Fruit fly (Drosophila melanogaster): ENCODE data around the gene CG42752.

Gene CG42752

DNA sequence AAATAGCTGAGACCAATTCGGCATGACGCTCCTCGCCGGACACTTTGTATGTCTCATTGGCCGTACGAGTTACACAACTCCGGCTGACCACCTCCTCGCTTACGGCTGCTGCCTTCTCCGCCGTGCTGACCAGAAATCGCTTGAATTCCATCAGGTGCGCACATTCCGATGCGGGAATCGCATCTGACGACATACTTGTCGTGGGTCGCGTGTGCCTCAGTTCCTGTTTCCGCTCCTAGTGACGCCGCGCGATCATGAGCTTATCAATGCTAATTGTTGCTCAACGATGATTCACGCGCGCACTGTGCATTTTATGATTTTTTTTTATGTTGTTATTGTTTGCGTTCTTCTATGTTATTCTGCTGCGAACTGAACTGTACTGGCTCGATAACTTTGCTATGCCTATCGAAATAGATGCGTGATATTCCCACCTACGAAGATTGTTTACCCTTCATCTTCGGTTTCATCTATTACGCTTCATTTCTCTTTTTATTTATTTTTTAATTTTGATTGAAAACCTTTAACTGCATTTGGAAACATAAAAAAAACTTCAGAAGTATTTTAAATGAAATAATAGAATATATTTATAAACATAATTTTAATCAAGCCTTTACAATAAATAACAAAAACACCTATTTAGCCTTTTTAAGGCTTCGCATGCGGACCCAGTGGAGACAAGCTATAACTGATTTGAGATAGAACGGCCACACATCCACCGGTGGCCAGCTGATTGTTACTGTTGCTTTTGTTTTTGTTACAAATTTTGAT, 37.0 kb downstream of the CG42752 start, which contains the start of the genes CG10376 and CG10343 (continued):
- TF ChIP-seq CG10147 (GFP tag; optimal IDR thresholded peaks at IDR 0.05): peak; percentile 90
- TF ChIP-seq CG15479 (GFP tag; optimal IDR thresholded peaks at IDR 0.05): no peak
- TF ChIP-seq bowl (GFP tag; IDR thresholded peaks at IDR 0.05): peak; percentile 59; the same call in 1 of the 2 replicates
- TF ChIP-seq CG4424 (GFP tag; optimal IDR thresholded peaks at IDR 0.05): peak; percentile 86
- TF ChIP-seq lab (GFP tag; optimal IDR thresholded peaks at IDR 0.05): peak; percentile 84
- TF ChIP-seq Spps (tag; optimal IDR thresholded peaks at IDR 0.05): peak; percentile 72
- TF ChIP-seq ham (GFP tag; IDR thresholded peaks at IDR 0.05): no peak
- TF ChIP-seq CG1529 (GFP tag; optimal IDR thresholded peaks at IDR 0.05): peak; percentile 62
- peak; percentile 66 for TF ChIP-seq cas (GFP tag; IDR thresholded peaks at IDR 0.05)
- no peak for TF ChIP-seq Hr78 (GFP tag; optimal IDR thresholded peaks at IDR 0.05)
- TF ChIP-seq zen (tag; optimal IDR thresholded peaks at IDR 0.05): peak; percentile 90
- TF ChIP-seq CG7987 (GFP tag; optimal IDR thresholded peaks at IDR 0.05): peak; percentile 58
- peak; percentile 34 for TF ChIP-seq Atf-2 (GFP tag; optimal IDR thresholded peaks at IDR 0.05)
- peak; percentile 35 for TF ChIP-seq Ets97D (GFP tag; optimal IDR thresholded peaks at IDR 0.05)
- peak; percentile 21 for TF ChIP-seq dm (GFP tag; optimal IDR thresholded peaks at IDR 0.05)
- TF ChIP-seq zf30C (GFP tag; optimal IDR thresholded peaks at IDR 0.05): no peak
- peak; percentile 67 for TF ChIP-seq Lhr (GFP tag; optimal IDR thresholded peaks at IDR 0.05)
- TF ChIP-seq Fer3 (tag; optimal IDR thresholded peaks at IDR 0.05): peak; percentile 87
- peak; percentile 94 for TF ChIP-seq CG12659 (GFP tag; optimal IDR thresholded peaks at IDR 0.05)
- no peak for TF ChIP-seq CG34224 (GFP tag; IDR thresholded peaks at IDR 0.05; ENCODE audit: partially characterized antibody)
- no peak for TF ChIP-seq br (optimal IDR thresholded peaks at IDR 0.05)
- TF ChIP-seq CG7271 (tag; optimal IDR thresholded peaks at IDR 0.05): peak; percentile 66
- TF ChIP-seq CG10543 (GFP tag; optimal IDR thresholded peaks at IDR 0.05): peak; percentile 92
- peak; percentile 94 for TF ChIP-seq CG30403 (GFP tag; optimal IDR thresholded peaks at IDR 0.05)
- peak; percentile 82 for TF ChIP-seq CG1233 (GFP tag; optimal IDR thresholded peaks at IDR 0.05)
- no peak for TF ChIP-seq CG12071 (GFP tag; optimal IDR thresholded peaks at IDR 0.05)
- TF ChIP-seq Sry-β (GFP tag; optimal IDR thresholded peaks at IDR 0.05): peak; percentile 74
- TF ChIP-seq GATAe (GFP tag; conservative IDR thresholded peaks at IDR 0.05): peak; percentile 63
- peak; percentile 15 for TF ChIP-seq Kr (GFP tag; optimal IDR thresholded peaks at IDR 0.05)
- peak; percentile 70; the same call in 1 of the 3 replicates for TF ChIP-seq CG11695 (GFP tag; IDR thresholded peaks at IDR 0.05)
- peak; percentile 39 for TF ChIP-seq slp2 (GFP tag; optimal IDR thresholded peaks at IDR 0.05)
- peak; percentile 68 for TF ChIP-seq exex (tag; optimal IDR thresholded peaks at IDR 0.05)

- no peak for TF ChIP-seq Lhr (GFP tag; optimal IDR thresholded peaks at IDR 0.05)
- TF ChIP-seq CG10959 (GFP tag; IDR thresholded peaks at IDR 0.05): no peak
- peak; percentile 24 for TF ChIP-seq stwl (tag; optimal IDR thresholded peaks at IDR 0.05)
- TF ChIP-seq pzg (GFP tag; optimal IDR thresholded peaks at IDR 0.05): peak; percentile 49
- peak; percentile 22 for TF ChIP-seq Med (GFP tag)
- peak in 1 of 2 experiments; percentile 74 for TF ChIP-seq crp (GFP tag; optimal IDR thresholded peaks at IDR 0.05)
- peak; percentile 34 for TF ChIP-seq CG4617 (GFP tag; optimal IDR thresholded peaks at IDR 0.05; ENCODE audit: borderline replicate concordance)
- TF ChIP-seq Aef1 (GFP tag; IDR thresholded peaks at IDR 0.05): no peak
- TF ChIP-seq MBD-R2 (GFP tag; IDR thresholded peaks at IDR 0.05): peak; percentile 73
- peak; percentile 7 for TF ChIP-seq grau (tag; optimal IDR thresholded peaks at IDR 0.05)
- TF ChIP-seq cwo (GFP tag; optimal IDR thresholded peaks at IDR 0.05): peak; percentile 98
- peak; percentile 75 for TF ChIP-seq YL-1 (GFP tag; optimal IDR thresholded peaks at IDR 0.05)
- TF ChIP-seq CG17829 (tag; optimal IDR thresholded peaks at IDR 0.05): peak; percentile 16
- peak; percentile 8 for TF ChIP-seq CG10267 (tag; optimal IDR thresholded peaks at IDR 0.05)
- peak; percentile 25 for TF ChIP-seq BEAF-32 (GFP tag; optimal IDR thresholded peaks at IDR 0.05)
- TF ChIP-seq phol (tag; optimal IDR thresholded peaks at IDR 0.05): peak; percentile 12
- peak; percentile 57; the same call in 1 of the 3 replicates for TF ChIP-seq CG34422 (GFP tag; IDR thresholded peaks at IDR 0.05)
These were observed 41.3 kb downstream of the CG42752 start, which contains the start of gene CG10341 for dm6 chr2L:18698559-18699130. Gene CG10341, plus strand, starts transcription at chr2L:18698714.

All from whole organism, embryonic.